Worm (Caenorhabditis elegans): ENCODE results near the gene F38E1.10.

DNA sequence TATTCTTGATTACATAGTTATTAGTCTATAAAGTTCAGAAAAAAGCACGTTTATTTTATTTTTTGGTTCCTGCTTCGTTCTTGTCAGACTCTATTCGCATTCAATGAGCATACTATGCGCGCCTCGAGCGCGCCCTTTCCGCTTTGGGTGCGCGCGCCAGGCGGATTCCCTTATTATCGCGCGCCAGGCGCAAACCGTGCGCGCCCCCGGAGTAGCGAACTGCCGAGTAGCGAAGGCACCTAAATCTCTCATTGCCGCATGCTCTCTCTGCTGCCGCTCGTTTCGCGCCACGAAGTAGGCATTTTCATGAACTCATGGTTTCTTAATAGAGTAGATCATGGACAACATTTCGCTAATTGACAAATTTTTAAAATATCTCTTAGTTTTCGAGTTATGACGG lies 48.2 kb downstream of the F38E1.10 start:
- no peak for TF ChIP-seq dmd-4 (tag; optimal IDR thresholded peaks at IDR 0.05; ENCODE audit: borderline replicate concordance)
- no peak for TF ChIP-seq nfya-1 (tag; optimal IDR thresholded peaks at IDR 0.05)

Measured in whole organism, late embryonic.